Fruit fly (Drosophila melanogaster) whole organism, embryonic: ENCODE data around the gene cold.

Experiments used
- Ada2b ChIP-seq: fragments of 200-800 bp; sonication (Bioruptor generic); IDR thresholded peaks from 2 replicates; pipeline ENCODE4 v1.3.6; 2022; ENCODE audit warnings: missing biosample characterization, missing genetic modification characterization
- Antp ChIP-seq: fragments of 200-800 bp; sonication (Bioruptor generic); optimal IDR thresholded peaks from 3 replicates; lab custom pipeline; 2016; ENCODE audit warnings: missing biosample characterization, missing genetic modification characterization
- Asciz ChIP-seq: fragments of 200-800 bp; sonication (Bioruptor generic); optimal IDR thresholded peaks from 2 replicates; lab custom pipeline; 2017; ENCODE audit warnings: missing biosample characterization, mild to moderate bottlenecking, missing genetic modification characterization, missing genetic modification reagents
- BtbVII ChIP-seq: fragments of 200-800 bp; sonication (Bioruptor generic); optimal IDR thresholded peaks from 3 replicates; lab custom pipeline; 2017; ENCODE audit warnings: missing biosample characterization, mild to moderate bottlenecking, missing genetic modification characterization
- C15 ChIP-seq: fragments of 200-800 bp; sonication (Bioruptor generic); IDR thresholded peaks from 3 replicates; pipeline ENCODE4 v1.3.6; 2022; ENCODE audit warnings: missing biosample characterization, missing genetic modification characterization
- CG10959 ChIP-seq: fragments of 200-800 bp; sonication (Bioruptor generic); IDR thresholded peaks from 2 replicates; pipeline ENCODE4 v1.3.6; 2022; ENCODE audit warnings: missing biosample characterization, missing genetic modification characterization
- CG12071 ChIP-seq: fragments of 200-800 bp; sonication (Bioruptor generic); optimal IDR thresholded peaks from 3 replicates; lab custom pipeline; 2018; ENCODE audit warnings: missing biosample characterization, mild to moderate bottlenecking, missing genetic modification characterization
- CG12219 ChIP-seq: fragments of 200-800 bp; sonication (Bioruptor generic); optimal IDR thresholded peaks from 3 replicates; lab custom pipeline; 2018; ENCODE audit warnings: missing biosample characterization, mild to moderate bottlenecking, missing genetic modification characterization
- CG12236 ChIP-seq: fragments of 200-800 bp; sonication (Bioruptor generic); optimal IDR thresholded peaks from 2 replicates; lab custom pipeline; 2016; ENCODE audit warnings: missing biosample characterization, missing genetic modification characterization
- CG12659 ChIP-seq: fragments of 200-800 bp; sonication (Bioruptor generic); optimal IDR thresholded peaks from 3 replicates; lab custom pipeline; 2017; ENCODE audit warnings: mild to moderate bottlenecking, missing biosample characterization, missing genetic modification reagents, missing genetic modification characterization
- CG12744 ChIP-seq: fragments of 200-800 bp; sonication (Bioruptor generic); optimal IDR thresholded peaks from 2 replicates; lab custom pipeline; 2016; ENCODE audit warnings: missing biosample characterization, missing genetic modification characterization
- CG14050 ChIP-seq: fragments of 200-800 bp; sonication (Bioruptor generic); IDR thresholded peaks from 3 replicates; pipeline ENCODE4 v1.3.6; 2022; ENCODE audit warnings: missing biosample characterization, missing genetic modification characterization
- CG14441 ChIP-seq: fragments of 200-800 bp; sonication (Bioruptor generic); IDR thresholded peaks from 2 replicates; pipeline ENCODE4 v1.3.6; 2022; ENCODE audit warnings: missing biosample characterization, missing genetic modification characterization
- CG14667 ChIP-seq: fragments of 200-800 bp; sonication (Bioruptor generic); IDR thresholded peaks from 2 replicates; pipeline ENCODE4 v1.3.6; 2022; ENCODE audit warnings: missing biosample characterization, missing genetic modification characterization
- CG15011 ChIP-seq: fragments of 200-800 bp; sonication (Bioruptor generic); optimal IDR thresholded peaks from 3 replicates; lab custom pipeline; 2018; ENCODE audit warnings: missing biosample characterization, mild to moderate bottlenecking, missing genetic modification characterization
- CG15479 ChIP-seq: fragments of 200-800 bp; sonication (Bioruptor generic); optimal IDR thresholded peaks from 3 replicates; lab custom pipeline; 2019; ENCODE audit warnings: missing biosample characterization, mild to moderate bottlenecking, missing genetic modification characterization, moderate library complexity
- CG32767 ChIP-seq: fragments of 200-800 bp; sonication (Bioruptor generic); IDR thresholded peaks from 2 replicates; pipeline ENCODE4 v1.3.6; 2022; ENCODE audit warnings: missing biosample characterization, missing genetic modification characterization
- CG3726 ChIP-seq: fragments of 200-800 bp; sonication (Bioruptor generic); IDR thresholded peaks from 3 replicates; pipeline ENCODE4, ENCODE4 v1.3.6; 2022; ENCODE audit warnings: missing biosample characterization, missing genetic modification characterization
- CG4360 ChIP-seq: fragments of 200-800 bp; sonication (Bioruptor generic); IDR thresholded peaks from 2 replicates; pipeline ENCODE4 v1.3.6; 2022; ENCODE audit warnings: missing biosample characterization, missing genetic modification characterization
- CG6175 ChIP-seq: fragments of 200-800 bp; sonication (Bioruptor generic); IDR thresholded peaks from 3 replicates; pipeline ENCODE4 v1.3.6; 2022; ENCODE audit warnings: missing biosample characterization, missing genetic modification characterization
- CG6765 ChIP-seq: fragments of 200-800 bp; sonication (Bioruptor generic); optimal IDR thresholded peaks from 3 replicates; lab custom pipeline; 2017; ENCODE audit warnings: missing biosample characterization, mild to moderate bottlenecking, missing genetic modification characterization
- CG6791 ChIP-seq: fragments of 200-800 bp; sonication (Bioruptor generic); IDR thresholded peaks from 3 replicates; pipeline ENCODE4 v1.3.6; 2022; ENCODE audit warnings: missing biosample characterization, missing genetic modification characterization; ENCODE audit not compliant: partially characterized antibody
- CG6854 ChIP-seq: fragments of 200-800 bp; sonication (Bioruptor generic); optimal IDR thresholded peaks from 3 replicates; lab custom pipeline; 2017; ENCODE audit warnings: missing biosample characterization, mild to moderate bottlenecking, missing genetic modification characterization
- CG7372 ChIP-seq: fragments of 200-800 bp; sonication (Bioruptor generic); IDR thresholded peaks from 2 replicates; pipeline ENCODE4 v1.3.6; 2022; ENCODE audit warnings: missing biosample characterization, missing genetic modification characterization
- CG8765 ChIP-seq: fragments of 200-800 bp; sonication (Bioruptor generic); IDR thresholded peaks from 2 replicates; pipeline ENCODE4 v1.3.6; 2022; ENCODE audit warnings: missing biosample characterization, missing genetic modification characterization
- CG9609 ChIP-seq: fragments of 200-800 bp; sonication (Bioruptor generic); optimal IDR thresholded peaks from 3 replicates; lab custom pipeline; 2016; ENCODE audit warnings: missing biosample characterization, missing genetic modification characterization
- Dfd ChIP-seq, 2 experiments: fragments of >200 bp; optimal IDR thresholded peaks; 2 replicates each; lab custom pipeline; 2017; ENCODE audit warnings: missing biosample characterization in 2 of 2, missing genetic modification characterization in 2 of 2
- Fer2 ChIP-seq: fragments of 200-800 bp; sonication (Bioruptor generic); optimal IDR thresholded peaks from 2 replicates; lab custom pipeline; 2018; ENCODE audit warnings: missing biosample characterization, mild to moderate bottlenecking, missing genetic modification characterization, moderate library complexity
- Hey ChIP-seq: fragments of 200-800 bp; sonication (Bioruptor generic); optimal IDR thresholded peaks from 3 replicates; lab custom pipeline; 2018; ENCODE audit warnings: missing biosample characterization, mild to moderate bottlenecking, missing genetic modification characterization
- Tbp ChIP-seq: fragments of >200 bp; optimal IDR thresholded peaks from 2 replicates; lab custom pipeline; 2018; ENCODE audit warnings: missing biosample characterization, missing genetic modification characterization
- Vsx1 ChIP-seq: fragments of 200-800 bp; sonication (Bioruptor generic); optimal IDR thresholded peaks from 2 replicates; lab custom pipeline; 2017; ENCODE audit warnings: missing biosample characterization, mild to moderate bottlenecking, missing genetic modification characterization, missing genetic modification reagents
- ato ChIP-seq: fragments of 200-800 bp; sonication (Bioruptor generic); IDR thresholded peaks from 2 replicates; pipeline ENCODE4 v1.3.6; 2022; ENCODE audit warnings: missing biosample characterization, missing genetic modification characterization; ENCODE audit not compliant: partially characterized antibody
- bowl ChIP-seq: fragments of 200-800 bp; sonication (Bioruptor generic); IDR thresholded peaks from 2 replicates; pipeline ENCODE4 v1.3.6; 2022; ENCODE audit warnings: missing biosample characterization, missing genetic modification characterization
- bsh ChIP-seq, 2 experiments: fragments of 200-800 bp; sonication (Bioruptor generic); optimal IDR thresholded peaks; 2 replicates each; lab custom pipeline; 2017 to 2018; ENCODE audit warnings: mild to moderate bottlenecking in 2 of 2, missing biosample characterization in 2 of 2, missing genetic modification characterization in 2 of 2, moderate library complexity in 1 of 2
- crol ChIP-seq: fragments of 200-800 bp; sonication (Bioruptor generic); IDR thresholded peaks from 2 replicates; pipeline ENCODE4 v1.3.6; 2022; ENCODE audit warnings: missing biosample characterization, missing genetic modification characterization
- dm ChIP-seq: fragments of 200-800 bp; sonication (Bioruptor generic); optimal IDR thresholded peaks from 3 replicates; lab custom pipeline; 2016; ENCODE audit warnings: missing biosample characterization, missing genetic modification characterization
- esg ChIP-seq: fragments of 200-800 bp; sonication (Bioruptor generic); conservative IDR thresholded peaks from 2 replicates; pipeline ENCODE4 v1.3.6; 2022; ENCODE audit warnings: missing biosample characterization, missing genetic modification characterization
- fd64A ChIP-seq: fragments of 200-800 bp; sonication (Bioruptor generic); optimal IDR thresholded peaks from 3 replicates; lab custom pipeline; 2018; ENCODE audit warnings: missing biosample characterization, mild to moderate bottlenecking, missing genetic modification characterization
- gsb ChIP-seq: fragments of 200-800 bp; sonication (Bioruptor generic); IDR thresholded peaks from 2 replicates; pipeline ENCODE4 v1.3.6; 2022; ENCODE audit warnings: missing biosample characterization, missing genetic modification characterization
- luna ChIP-seq: fragments of 200-800 bp; sonication (Bioruptor generic); optimal IDR thresholded peaks from 2 replicates; lab custom pipeline; 2016; ENCODE audit warnings: missing biosample characterization, missing genetic modification characterization
- nom ChIP-seq: fragments of 200-800 bp; sonication (Bioruptor generic); optimal IDR thresholded peaks from 2 replicates; lab custom pipeline; 2017; ENCODE audit warnings: missing biosample characterization, missing genetic modification characterization, mild to moderate bottlenecking, moderate library complexity, missing genetic modification reagents
- pb ChIP-seq: fragments of 200-800 bp; sonication (Bioruptor generic); optimal IDR thresholded peaks from 3 replicates; lab custom pipeline; 2016; ENCODE audit warnings: missing biosample characterization, missing genetic modification characterization
- phol ChIP-seq: fragments of 200-800 bp; sonication (Bioruptor generic); optimal IDR thresholded peaks from 3 replicates; lab custom pipeline; 2018; ENCODE audit warnings: missing biosample characterization, mild to moderate bottlenecking, missing genetic modification characterization, moderate library complexity
- prd ChIP-seq, 3 experiments: fragments of >200 bp in 2 of 3; fragments of 200-800 bp in 1 of 3; sonication (Bioruptor generic) in 1 of 3; optimal IDR thresholded peaks in 2 of 3; IDR thresholded peaks in 1 of 3; 2 replicates in 2 of 3; 3 replicates in 1 of 3; pipeline versions ENCODE4 v1.3.6 to Lab custom; 2017 to 2022; ENCODE audit warnings: missing biosample characterization in 1 of 3, missing genetic modification characterization in 1 of 3
- run ChIP-seq: fragments of 200-800 bp; sonication (Bioruptor generic); optimal IDR thresholded peaks from 3 replicates; lab custom pipeline; 2018; ENCODE audit warnings: missing biosample characterization, mild to moderate bottlenecking, missing genetic modification characterization
- scrt ChIP-seq: fragments of 200-800 bp; sonication (Bioruptor generic); optimal IDR thresholded peaks from 2 replicates; lab custom pipeline; 2018; ENCODE audit warnings: missing biosample characterization, mild to moderate bottlenecking, missing genetic modification characterization, moderate library complexity
- so ChIP-seq: fragments of 200-800 bp; sonication (Bioruptor generic); IDR thresholded peaks from 3 replicates; pipeline ENCODE4 v1.3.6; 2022; ENCODE audit warnings: missing biosample characterization, missing genetic modification characterization
- tgo ChIP-seq: fragments of 200-800 bp; sonication (Bioruptor generic); IDR thresholded peaks from 3 replicates; pipeline ENCODE4 v1.3.6; 2022; ENCODE audit warnings: missing biosample characterization, missing genetic modification characterization
- tll ChIP-seq, 2 experiments: fragments of 200-800 bp in 1 of 2; fragments of >200 bp in 1 of 2; sonication (Bioruptor generic) in 1 of 2; optimal IDR thresholded peaks; 2 replicates each; lab custom pipeline; 2017 to 2019; ENCODE audit warnings: missing biosample characterization in 2 of 2, missing genetic modification characterization in 2 of 2, mild to moderate bottlenecking in 1 of 2, moderate library complexity in 1 of 2
- zfh1 ChIP-seq: fragments of 200-800 bp; sonication (Bioruptor generic); IDR thresholded peaks from 3 replicates; pipeline ENCODE4 v1.3.6; 2022; ENCODE audit warnings: missing biosample characterization, missing genetic modification characterization

Gene cold

dm6 chr2L:540572-541210, 33.4 kb upstream of the cold start (continued):
- TF ChIP-seq so (GFP tag; lab: Robert Waterston, UW) (peak; percentile 51; the same call in 1 of the 3 replicates), BtbVII (GFP tag; lab: Kevin White, UChicago) (no peak), bowl (GFP tag; lab: Robert Waterston, UW) (no peak), esg (GFP tag; lab: Robert Waterston, UW) (no peak), tll (GFP tag; optimal IDR thresholded peaks at IDR 0.05; lab: Kevin White, UChicago) (no peak), CG8765 (GFP tag; lab: Robert Waterston, UW) (no peak), CG15479 (GFP tag; lab: Kevin White, UChicago) (no peak), ato (GFP tag; lab: Robert Waterston, UW) (peak; percentile 73; the same call in 1 of the 2 replicates), scrt (no peak), Antp (GFP tag; lab: Kevin White, UChicago) (no peak), Asciz (GFP tag; lab: Kevin White, UChicago) (no peak), zfh1 (GFP tag; lab: Robert Waterston, UW) (no peak), CG7372 (GFP tag; lab: Robert Waterston, UW) (no peak), prd (optimal IDR thresholded peaks at IDR 0.05; lab: Kevin White, UChicago) (no peak), prd (GFP tag; IDR thresholded peaks at IDR 0.05; lab: Robert Waterston, UW) (no peak), luna (GFP tag; lab: Kevin White, UChicago) (no peak), tgo (GFP tag; lab: Robert Waterston, UW) (no peak), CG32767 (GFP tag; lab: Robert Waterston, UW) (no peak), CG10959 (GFP tag; lab: Robert Waterston, UW) (no peak), Tbp (no peak), gsb (GFP tag; lab: Robert Waterston, UW) (no peak), dm (peak; percentile 63), Fer2 (tag; lab: Kevin White, UChicago) (no peak), CG14441 (GFP tag; lab: Robert Waterston, UW) (no peak), nom (peak; percentile 21), CG6854 (no peak), Ada2b (no peak), CG6765 (GFP tag; lab: Kevin White, UChicago) (peak; percentile 23), crol (no peak), pb (no peak), CG12219 (GFP tag; lab: Kevin White, UChicago) (peak; percentile 30), fd64A (no peak), CG12659 (GFP tag; lab: Kevin White, UChicago) (peak; percentile 87), CG12071 (GFP tag; lab: Kevin White, UChicago) (no peak), CG4360 (GFP tag; lab: Robert Waterston, UW) (no peak), CG12236 (no peak), phol (tag; lab: Kevin White, UChicago) (peak; percentile 100), C15 (GFP tag; lab: Robert Waterston, UW) (no peak), Dfd (GFP tag; optimal IDR thresholded peaks at IDR 0.05; lab: Kevin White, UChicago) (no peak), Vsx1 (GFP tag; lab: Kevin White, UChicago) (no peak), run (tag; lab: Kevin White, UChicago) (peak; percentile 45), CG6175 (GFP tag; lab: Robert Waterston, UW) (no peak), CG6791 (GFP tag; lab: Robert Waterston, UW) (peak; percentile 71), CG14667 (GFP tag; lab: Robert Waterston, UW) (no peak), CG15011 (GFP tag; lab: Kevin White, UChicago) (no peak), CG12744 (GFP tag; lab: Kevin White, UChicago) (no peak), Hey (no peak), CG3726 (GFP tag; lab: Robert Waterston, UW) (no peak), bsh (GFP tag; optimal IDR thresholded peaks at IDR 0.05; lab: Kevin White, UChicago) (no peak), CG9609 (no peak), CG14050 (no peak)
